Worm (Caenorhabditis elegans) whole organism, late embryonic: ENCODE data around the gene M28.8.

Source experiments
- ama-1 ChIP-seq: fragments of 150-350 bp; optimal IDR thresholded peaks from 2 replicates; lab custom pipeline; 2014
- ceh-48 ChIP-seq: sonication (generic microtip); optimal IDR thresholded peaks from 2 replicates; lab custom pipeline; 2016; ENCODE audit warnings: missing genetic modification characterization, inconsistent platforms, missing compliant biosample characterization
- ets-4 ChIP-seq: sonication (generic microtip); optimal IDR thresholded peaks from 2 replicates; lab custom pipeline; 2016; ENCODE audit warnings: missing genetic modification characterization, missing compliant biosample characterization
- hlh-15 ChIP-seq: sonication (generic microtip); optimal IDR thresholded peaks from 2 replicates; lab custom pipeline; 2016; ENCODE audit warnings: missing genetic modification characterization, missing compliant biosample characterization
- hlh-8 ChIP-seq: sonication (generic microtip); optimal IDR thresholded peaks from 2 replicates; lab custom pipeline; 2016; ENCODE audit warnings: missing genotype, missing genetic modification characterization, missing compliant biosample characterization
- madf-2 ChIP-seq: sonication (generic microtip); optimal IDR thresholded peaks from 2 replicates; lab custom pipeline; 2017; ENCODE audit warnings: missing genetic modification characterization, missing compliant biosample characterization
- rnt-1 ChIP-seq: sonication (generic microtip); optimal IDR thresholded peaks from 2 replicates; lab custom pipeline; 2016; ENCODE audit warnings: missing genetic modification characterization, missing compliant biosample characterization
- ttx-3 ChIP-seq: sonication (generic microtip); optimal IDR thresholded peaks from 2 replicates; lab custom pipeline; 2016; ENCODE audit warnings: missing genetic modification reagents, missing genetic modification characterization, missing compliant biosample characterization
- unc-55 ChIP-seq: sonication (generic microtip); optimal IDR thresholded peaks from 2 replicates; lab custom pipeline; 2017; ENCODE audit warnings: missing biosample characterization, missing genetic modification reagents, missing genetic modification characterization

DNA sequence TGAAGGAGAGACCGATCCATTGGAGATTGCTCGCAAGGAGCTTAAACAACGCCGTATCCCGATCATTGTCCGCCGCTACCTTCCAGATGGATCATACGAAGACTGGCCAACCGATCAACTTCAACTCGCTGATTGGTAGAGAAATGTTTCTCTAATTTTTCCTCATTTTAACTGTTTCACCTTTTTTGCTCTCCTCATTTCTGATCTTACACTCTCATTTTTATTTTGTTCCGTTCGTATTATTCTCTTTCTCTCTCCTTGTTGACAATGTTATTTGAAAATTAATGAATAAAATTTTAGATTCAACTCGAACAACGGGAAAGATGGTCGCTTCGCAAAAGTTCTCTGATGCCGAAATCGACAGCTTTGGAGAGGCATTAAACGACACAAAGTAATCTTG is 48.4 kb upstream of the M28.8 start, which contains the start of gene dohh-1:
- TF ChIP-seq hlh-15 (tag; lab: Kevin White, UChicago) (no peak), ttx-3 (tag; lab: Kevin White, UChicago) (no peak), ets-4 (tag; lab: Kevin White, UChicago) (no peak), hlh-8 (no peak), ceh-48 (tag; lab: Kevin White, UChicago) (no peak), rnt-1 (tag; lab: Kevin White, UChicago) (no peak), madf-2 (tag; lab: Kevin White, UChicago) (no peak), ama-1 (no peak), unc-55 (GFP tag; lab: Kevin White, UChicago) (no peak)
